Worm (Caenorhabditis elegans) whole organism, early embryonic: Measurements from ENCODE around the gene R160.6.

Source experiments
- F13C5.2 ChIP-seq: sonication (generic microtip); optimal IDR thresholded peaks from 2 replicates; lab custom pipeline; 2017; ENCODE audit warnings: mild to moderate bottlenecking, missing genetic modification characterization, inconsistent platforms, missing compliant biosample characterization
- ama-1 ChIP-seq: fragments of 150-350 bp; optimal IDR thresholded peaks from 2 replicates; lab custom pipeline; 2014
- ceh-13 ChIP-seq: fragments of 200-800 bp; sonication (Bioruptor generic); optimal IDR thresholded peaks from 2 replicates; lab custom pipeline; 2018; ENCODE audit warnings: mild to moderate bottlenecking, missing genetic modification characterization, missing compliant biosample characterization
- ceh-36 ChIP-seq: sonication (generic microtip); optimal IDR thresholded peaks from 2 replicates; lab custom pipeline; 2016; ENCODE audit warnings: missing genetic modification characterization, inconsistent platforms, missing compliant biosample characterization
- flt-1 ChIP-seq: fragments of 200-800 bp; sonication (Bioruptor generic); IDR thresholded peaks from 2 replicates; pipeline ENCODE4 v1.3.6; 2022; ENCODE audit warnings: missing genetic modification characterization, missing compliant biosample characterization
- hmbx-1 ChIP-seq: sonication (generic microtip); optimal IDR thresholded peaks from 2 replicates; lab custom pipeline; 2016; ENCODE audit warnings: mild to moderate bottlenecking, missing genetic modification characterization, missing compliant biosample characterization
- hmg-4 ChIP-seq: fragments of 200-800 bp; sonication (Bioruptor generic); optimal IDR thresholded peaks from 2 replicates; lab custom pipeline; 2018; ENCODE audit warnings: mild to moderate bottlenecking, missing genetic modification characterization, missing compliant biosample characterization
- hnd-1 ChIP-seq: sonication (generic microtip); optimal IDR thresholded peaks from 2 replicates; lab custom pipeline; 2016; ENCODE audit warnings: missing genetic modification characterization, missing compliant biosample characterization
- pes-1 ChIP-seq: fragments of 200-800 bp; sonication (Bioruptor generic); IDR thresholded peaks from 2 replicates; pipeline ENCODE4 v1.3.6; 2022; ENCODE audit warnings: missing genetic modification reagents, missing genetic modification characterization, missing compliant biosample characterization
- scrt-1 ChIP-seq: fragments of 200-800 bp; sonication (Bioruptor generic); IDR thresholded peaks from 2 replicates; pipeline ENCODE4 v1.3.6; 2022; ENCODE audit warnings: missing genetic modification characterization, missing compliant biosample characterization
- sea-1 ChIP-seq: fragments of 200-800 bp; sonication (Bioruptor generic); conservative IDR thresholded peaks from 2 replicates; pipeline ENCODE4 v1.3.6; 2022; ENCODE audit warnings: missing genetic modification characterization, missing compliant biosample characterization
- tra-4 ChIP-seq: sonication (generic microtip); optimal IDR thresholded peaks from 2 replicates; lab custom pipeline; 2017; ENCODE audit warnings: missing genetic modification characterization, missing compliant biosample characterization

DNA sequence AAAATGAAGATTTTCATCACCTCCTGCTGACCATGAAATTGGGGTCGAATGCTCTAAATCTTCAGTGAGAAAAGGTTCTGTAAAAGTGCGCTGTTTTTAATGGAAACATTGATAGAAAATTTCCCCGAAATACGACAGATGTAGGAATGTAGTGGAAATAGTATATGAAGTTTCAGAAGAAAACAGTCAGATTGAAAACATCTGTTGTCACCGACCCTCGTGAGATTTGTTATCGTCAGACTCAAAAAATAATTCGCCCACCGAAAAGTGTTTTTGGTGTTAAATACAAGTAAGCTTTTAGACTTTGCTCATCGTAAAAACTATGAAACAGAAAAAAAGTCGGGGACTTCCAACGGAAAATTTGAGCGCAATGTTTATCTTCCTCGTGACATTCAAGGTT lies 8.1 kb downstream of the R160.6 start, which contains the start of gene F14H12.8:
- TF ChIP-seq scrt-1 (GFP tag; lab: Robert Waterston, UW): no peak
- no peak for TF ChIP-seq hmg-4 (GFP tag; lab: Kevin White, UChicago)
- no peak for TF ChIP-seq sea-1
- TF ChIP-seq F13C5.2: no peak
- TF ChIP-seq ama-1: no peak
- TF ChIP-seq pes-1 (GFP tag; lab: Robert Waterston, UW): no peak
- no peak for TF ChIP-seq hmbx-1 (tag; lab: Kevin White, UChicago)
- no peak for TF ChIP-seq hnd-1
- no peak for TF ChIP-seq tra-4
- TF ChIP-seq ceh-36 (tag; lab: Kevin White, UChicago): no peak
- no peak for TF ChIP-seq flt-1 (GFP tag; lab: Robert Waterston, UW)
- no peak for TF ChIP-seq ceh-13 (GFP tag; lab: Kevin White, UChicago)
